Comparison of ENCODE assay signal across 1 fruit fly cellular context in genomic region chr2L:5070797-5071579, dm6.
TF ChIP-seq lines count a peak whose summit lies in the region.

TSS of gene RpL37A (plus strand) at chr2L:5070957.

TF ChIP-seq in whole organism, embryonic, 481 proteins besides CTCF, POLR2A, EP300 and RAD21 (continued from another document):
- TF ChIP-seq Kr (GFP tag; optimal IDR thresholded peaks at IDR 0.05; lab: Kevin White, UChicago) (peak; percentile 35), CG6272 (GFP tag; IDR thresholded peaks at IDR 0.05; lab: Robert Waterston, UW) (no peak), CG10147 (GFP tag; optimal IDR thresholded peaks at IDR 0.05; lab: Kevin White, UChicago) (peak; percentile 67), sqz (GFP tag; optimal IDR thresholded peaks at IDR 0.05; lab: Kevin White, UChicago) (peak; percentile 86), onecut (GFP tag; IDR thresholded peaks at IDR 0.05; lab: Robert Waterston, UW) (peak; percentile 88), bab2 (GFP tag; optimal IDR thresholded peaks at IDR 0.05; lab: Kevin White, UChicago) (peak; percentile 23), CG1024 (GFP tag; IDR thresholded peaks at IDR 0.05; lab: Robert Waterston, UW) (peak; percentile 81), YL-1 (GFP tag; optimal IDR thresholded peaks at IDR 0.05; lab: Kevin White, UChicago) (peak; percentile 97), fd96Cb (tag; optimal IDR thresholded peaks at IDR 0.05; lab: Kevin White, UChicago) (peak; percentile 20), Ada2b (GFP tag; IDR thresholded peaks at IDR 0.05; lab: Robert Waterston, UW) (peak; percentile 43; the same call in 1 of the 2 replicates), toy (GFP tag; IDR thresholded peaks at IDR 0.05; lab: Robert Waterston, UW) (0 out of 2 replicates have a peak, but pooled peaks have one; percentile 29), Elba2 (GFP tag; optimal IDR thresholded peaks at IDR 0.05; lab: Kevin White, UChicago) (no peak), grn (GFP tag; optimal IDR thresholded peaks at IDR 0.05; lab: Kevin White, UChicago) (peak; percentile 77), Doc2 (GFP tag; IDR thresholded peaks at IDR 0.05; lab: Robert Waterston, UW) (no peak), unc-4 (GFP tag; IDR thresholded peaks at IDR 0.05; lab: Robert Waterston, UW; ENCODE audit: partially characterized antibody) (peak; percentile 32; the same call in 1 of the 2 replicates), gsb (GFP tag; IDR thresholded peaks at IDR 0.05; lab: Robert Waterston, UW) (peak; percentile 54; the same call in 1 of the 2 replicates), vfl (GFP tag; optimal IDR thresholded peaks at IDR 0.05; lab: Kevin White, UChicago) (no peak), pnt (GFP tag; optimal IDR thresholded peaks at IDR 0.05; lab: Kevin White, UChicago) (no peak), rib (GFP tag; IDR thresholded peaks at IDR 0.05; lab: Robert Waterston, UW) (peak; percentile 62; the same call in 1 of the 2 replicates), pum (GFP tag; optimal IDR thresholded peaks at IDR 0.05; lab: Kevin White, UChicago) (peak; percentile 46), hth (optimal IDR thresholded peaks at IDR 0.05; lab: Kevin White, UChicago) (no peak), h (optimal IDR thresholded peaks at IDR 0.05; lab: Kevin White, UChicago) (no peak), lov (optimal IDR thresholded peaks at IDR 0.05; lab: Kevin White, UChicago) (no peak), lov (GFP tag; IDR thresholded peaks at IDR 0.05; lab: Robert Waterston, UW) (peak; percentile 88), CG30403 (GFP tag; optimal IDR thresholded peaks at IDR 0.05; lab: Kevin White, UChicago) (peak; percentile 69), CG8765 (GFP tag; IDR thresholded peaks at IDR 0.05; lab: Robert Waterston, UW) (no peak), fd64A (GFP tag; optimal IDR thresholded peaks at IDR 0.05; lab: Kevin White, UChicago) (peak; percentile 76), CG18764 (GFP tag; optimal IDR thresholded peaks at IDR 0.05; lab: Kevin White, UChicago) (peak; percentile 78), jumu (GFP tag; optimal IDR thresholded peaks at IDR 0.05; lab: Kevin White, UChicago) (peak; percentile 0), BtbVII (GFP tag; optimal IDR thresholded peaks at IDR 0.05; lab: Kevin White, UChicago) (peak; percentile 78), cato (GFP tag; optimal IDR thresholded peaks at IDR 0.05; lab: Kevin White, UChicago; ENCODE audit: borderline replicate concordance) (no peak), Deaf1 (tag; optimal IDR thresholded peaks at IDR 0.05; lab: Kevin White, UChicago) (no peak), CG2712 (tag; optimal IDR thresholded peaks at IDR 0.05; lab: Kevin White, UChicago) (peak; percentile 81), CG13775 (GFP tag; optimal IDR thresholded peaks at IDR 0.05; lab: Kevin White, UChicago) (peak; percentile 90), Ets65A (GFP tag; lab: Kevin White, UChicago) (peak; percentile 98), dmrt11E (tag; optimal IDR thresholded peaks at IDR 0.05; lab: Kevin White, UChicago) (peak; percentile 57), CG9797 (GFP tag; optimal IDR thresholded peaks at IDR 0.05; lab: Kevin White, UChicago) (peak; percentile 96), nom (GFP tag; optimal IDR thresholded peaks at IDR 0.05; lab: Kevin White, UChicago) (peak; percentile 86), CG8281 (tag; optimal IDR thresholded peaks at IDR 0.05; lab: Kevin White, UChicago) (peak; percentile 33), CG12236 (GFP tag; optimal IDR thresholded peaks at IDR 0.05; lab: Kevin White, UChicago) (peak; percentile 43), HmgD (GFP tag; optimal IDR thresholded peaks at IDR 0.05; lab: Kevin White, UChicago) (peak; percentile 65), crp (GFP tag; optimal IDR thresholded peaks at IDR 0.05; lab: Kevin White, UChicago) (peak in 1 of 2 experiments; percentile 54), CG13424 (tag; optimal IDR thresholded peaks at IDR 0.05; lab: Kevin White, UChicago) (peak; percentile 28)
